Worm (Caenorhabditis elegans): ENCODE results near the gene enpp-1.
"Not testable (repeated sequence)": the region's sequence is repeated elsewhere in the genome, so short reads cannot be mapped to it uniquely, and the experiment has no call there.

enpp-1 gene

DNA sequence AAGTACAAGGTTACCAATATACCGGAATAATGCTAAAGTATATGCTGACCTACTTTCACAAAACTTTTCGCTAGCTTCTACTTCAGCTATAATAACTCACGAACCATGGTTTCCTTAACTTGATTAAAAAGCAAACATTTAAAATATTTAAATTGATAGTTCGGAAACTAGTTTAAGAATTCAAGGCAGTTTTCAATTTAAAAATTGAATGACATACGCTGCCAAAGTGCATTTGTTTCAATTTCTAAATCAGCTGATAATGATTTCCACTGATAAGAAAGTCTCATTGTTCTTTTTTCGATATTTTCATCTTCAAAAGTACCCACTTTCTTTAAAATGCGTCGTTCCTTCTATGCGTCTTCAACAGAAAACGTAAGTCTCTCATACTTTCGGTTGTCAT, at the start of gene enpp-1:
enpp-1 (plus strand) TSS at position 301 of the 400 bp plus-strand sequence.
- TF ChIP-seq med-1 (GFP tag; optimal IDR thresholded peaks at IDR 0.05; ENCODE audit: insufficient read depth); klf-2 (GFP tag; conservative IDR thresholded peaks at IDR 0.05); ztf-29 (GFP tag; IDR thresholded peaks at IDR 0.05): not testable (repeated sequence)

ce11 chrV:12082932-12083331, 48.3 kb upstream of the enpp-1 start, which contains the start of gene R07B7.10:
TSS of gene R07B7.10 (plus strand) at chrV:12083216.
- TF ChIP-seq ref-1 (GFP tag; conservative IDR thresholded peaks at IDR 0.05) (no peak), flt-1 (GFP tag; IDR thresholded peaks at IDR 0.05) (no peak), tab-1 (GFP tag; IDR thresholded peaks at IDR 0.05) (no peak), klf-2 (GFP tag; conservative IDR thresholded peaks at IDR 0.05) (no peak), ztf-23 (GFP tag; IDR thresholded peaks at IDR 0.05) (no peak), cog-1 (tag; optimal IDR thresholded peaks at IDR 0.05) (no peak), T22C8.4 (GFP tag; IDR thresholded peaks at IDR 0.05) (no peak), med-1 (GFP tag; optimal IDR thresholded peaks at IDR 0.05; ENCODE audit: insufficient read depth) (no peak), ztf-29 (GFP tag; IDR thresholded peaks at IDR 0.05) (no peak)

DNA sequence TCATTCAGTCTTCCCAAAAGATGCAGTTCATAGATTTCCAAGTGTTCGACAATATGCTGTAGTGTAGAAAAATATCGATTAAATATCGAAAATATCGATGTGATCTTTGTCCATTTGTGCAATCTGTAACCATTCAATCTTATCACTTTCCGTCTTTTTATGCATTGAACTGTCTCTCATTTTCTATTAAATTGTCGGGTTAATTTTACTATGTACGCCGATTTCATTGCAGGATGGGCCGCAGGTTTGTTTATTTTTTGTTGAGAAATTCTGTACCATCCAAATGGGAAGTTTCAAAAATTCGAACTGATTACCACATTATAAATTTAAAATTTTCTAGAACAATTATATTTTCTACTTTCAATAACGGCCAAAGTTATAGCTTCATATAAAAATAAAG, 47.0 kb upstream of the enpp-1 start, which contains the start of gene R07B7.8:
R07B7.8 (minus strand) TSS at position 101 of the 400 bp plus-strand sequence.
- TF ChIP-seq cog-1 (tag; optimal IDR thresholded peaks at IDR 0.05) = no peak
- TF ChIP-seq T22C8.4 (GFP tag; IDR thresholded peaks at IDR 0.05) = no peak
- TF ChIP-seq tab-1 (GFP tag; IDR thresholded peaks at IDR 0.05) = no peak
- no peak for TF ChIP-seq ztf-23 (GFP tag; IDR thresholded peaks at IDR 0.05)
- TF ChIP-seq med-1 (GFP tag; optimal IDR thresholded peaks at IDR 0.05; ENCODE audit: insufficient read depth) = no peak
- no peak for TF ChIP-seq ref-1 (GFP tag; conservative IDR thresholded peaks at IDR 0.05)
- TF ChIP-seq flt-1 (GFP tag; IDR thresholded peaks at IDR 0.05) = no peak
- no peak for TF ChIP-seq ztf-29 (GFP tag; IDR thresholded peaks at IDR 0.05)
- no peak for TF ChIP-seq klf-2 (GFP tag; conservative IDR thresholded peaks at IDR 0.05)

DNA sequence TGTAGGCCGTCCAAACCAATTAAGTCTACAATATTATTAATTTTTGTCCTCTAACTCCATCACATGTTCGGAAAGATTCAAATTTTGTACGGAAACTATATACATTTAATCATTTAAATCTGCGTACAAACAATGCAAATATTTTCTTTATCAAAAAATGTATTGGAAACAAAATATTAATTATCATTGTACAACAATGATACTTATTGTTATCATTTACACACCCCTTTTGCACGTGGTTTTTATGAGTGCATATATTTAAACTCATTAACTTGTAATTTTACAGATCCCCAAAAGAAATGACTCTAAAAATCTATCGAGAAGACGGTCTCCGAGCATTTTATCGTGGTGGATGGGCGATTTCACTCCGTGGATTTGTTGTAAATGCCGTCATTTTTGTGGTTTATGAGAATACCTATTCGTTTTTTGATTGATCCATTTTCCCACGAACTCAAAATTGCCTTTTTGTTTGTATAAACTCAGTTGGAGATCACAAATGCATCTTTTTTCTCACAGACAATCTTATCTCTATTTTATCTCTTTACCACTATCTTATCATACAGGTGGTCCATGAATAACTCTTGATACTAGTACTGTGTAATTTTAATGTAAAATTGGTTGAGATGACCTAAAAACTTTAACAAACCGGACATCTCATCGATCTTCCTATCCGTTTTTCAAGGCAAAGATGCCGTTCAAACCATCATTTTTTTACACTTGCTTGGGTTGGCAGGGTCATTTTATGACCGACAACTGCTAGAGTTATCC, 45.2 kb upstream of the enpp-1 start:
- no peak for TF ChIP-seq flt-1 (GFP tag; IDR thresholded peaks at IDR 0.05)
- TF ChIP-seq klf-2 (GFP tag; conservative IDR thresholded peaks at IDR 0.05) = no peak
- TF ChIP-seq tab-1 (GFP tag; IDR thresholded peaks at IDR 0.05) = no peak
- no peak for TF ChIP-seq ztf-23 (GFP tag; IDR thresholded peaks at IDR 0.05)
- no peak for TF ChIP-seq ztf-29 (GFP tag; IDR thresholded peaks at IDR 0.05)
- no peak for TF ChIP-seq cog-1 (tag; optimal IDR thresholded peaks at IDR 0.05)
- TF ChIP-seq ref-1 (GFP tag; conservative IDR thresholded peaks at IDR 0.05) = no peak
- TF ChIP-seq med-1 (GFP tag; optimal IDR thresholded peaks at IDR 0.05; ENCODE audit: insufficient read depth) = no peak
- TF ChIP-seq T22C8.4 (GFP tag; IDR thresholded peaks at IDR 0.05) = no peak

DNA sequence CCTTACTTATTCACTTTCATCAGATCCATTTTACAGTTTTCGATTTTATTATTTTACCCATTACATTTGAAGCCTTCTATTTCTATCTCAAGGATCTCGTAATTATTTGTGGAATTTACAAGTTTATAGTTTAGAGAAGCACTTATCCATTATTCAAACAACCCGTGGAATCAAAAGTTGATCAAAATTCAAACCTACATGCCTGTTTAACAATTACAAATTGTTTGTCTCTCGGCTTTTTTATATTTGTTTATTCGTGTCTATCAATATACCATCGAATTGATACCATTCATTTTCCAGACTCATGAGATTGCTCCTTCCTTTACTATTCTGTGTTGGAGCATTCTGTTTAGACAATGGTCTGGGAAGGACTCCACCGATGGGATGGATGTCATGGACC, 44.3 kb upstream of the enpp-1 start, which contains the start of gene gana-1:
gana-1 (plus strand) TSS at position 301 of the 400 bp plus-strand sequence.
- TF ChIP-seq ztf-23 (GFP tag; IDR thresholded peaks at IDR 0.05) (no peak), ztf-29 (GFP tag; IDR thresholded peaks at IDR 0.05) (no peak), T22C8.4 (GFP tag; IDR thresholded peaks at IDR 0.05) (no peak), med-1 (GFP tag; optimal IDR thresholded peaks at IDR 0.05; ENCODE audit: insufficient read depth) (no peak), tab-1 (GFP tag; IDR thresholded peaks at IDR 0.05) (no peak)

- TF ChIP-seq tab-1 (GFP tag; IDR thresholded peaks at IDR 0.05) (no peak), ref-1 (GFP tag; conservative IDR thresholded peaks at IDR 0.05) (no peak), flt-1 (GFP tag; IDR thresholded peaks at IDR 0.05) (no peak), med-1 (GFP tag; optimal IDR thresholded peaks at IDR 0.05; ENCODE audit: insufficient read depth) (no peak), klf-2 (GFP tag; conservative IDR thresholded peaks at IDR 0.05) (no peak), T22C8.4 (GFP tag; IDR thresholded peaks at IDR 0.05) (no peak), ztf-23 (GFP tag; IDR thresholded peaks at IDR 0.05) (no peak), cog-1 (tag; optimal IDR thresholded peaks at IDR 0.05) (no peak), ztf-29 (GFP tag; IDR thresholded peaks at IDR 0.05) (no peak)
Observed at ce11 chrV:12088773-12089172, 42.5 kb upstream of the enpp-1 start, which contains the start of gene R07B7.12. TSS of gene R07B7.12 (plus strand) at chrV:12089073.

DNA sequence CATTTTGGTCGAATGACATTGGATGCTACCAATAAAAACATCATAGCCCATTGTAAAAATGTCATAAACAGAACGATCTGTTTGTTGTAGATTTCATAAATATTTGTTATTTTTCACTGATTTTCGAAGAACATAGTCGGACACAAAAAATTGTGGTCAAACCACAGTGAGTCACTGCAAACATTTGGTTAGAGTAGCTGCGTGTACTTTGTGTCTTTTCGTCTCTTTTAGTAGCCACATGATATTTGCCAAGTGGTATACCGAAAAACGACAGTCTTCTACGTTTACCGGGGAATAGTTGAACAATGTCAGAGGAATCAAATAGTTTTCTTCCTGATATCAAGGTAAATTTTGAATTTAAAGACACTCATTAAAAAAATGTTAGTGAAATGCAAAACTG, 39.5 kb upstream of the enpp-1 start, which contains the start of gene nhr-206:
nhr-206 (plus strand) TSS at position 248 of the 400 bp plus-strand sequence.
- no peak for TF ChIP-seq tab-1 (GFP tag; IDR thresholded peaks at IDR 0.05)
- no peak for TF ChIP-seq ref-1 (GFP tag; conservative IDR thresholded peaks at IDR 0.05)
- no peak for TF ChIP-seq klf-2 (GFP tag; conservative IDR thresholded peaks at IDR 0.05)
- TF ChIP-seq med-1 (GFP tag; optimal IDR thresholded peaks at IDR 0.05; ENCODE audit: insufficient read depth) = no peak
- no peak for TF ChIP-seq ztf-29 (GFP tag; IDR thresholded peaks at IDR 0.05)
- TF ChIP-seq T22C8.4 (GFP tag; IDR thresholded peaks at IDR 0.05) = no peak
- no peak for TF ChIP-seq cog-1 (tag; optimal IDR thresholded peaks at IDR 0.05)
- TF ChIP-seq flt-1 (GFP tag; IDR thresholded peaks at IDR 0.05) = no peak
- no peak for TF ChIP-seq ztf-23 (GFP tag; IDR thresholded peaks at IDR 0.05)

- no peak for TF ChIP-seq ref-1 (GFP tag; conservative IDR thresholded peaks at IDR 0.05)
- no peak for TF ChIP-seq ztf-29 (GFP tag; IDR thresholded peaks at IDR 0.05)
- TF ChIP-seq flt-1 (GFP tag; IDR thresholded peaks at IDR 0.05) = no peak
- no peak for TF ChIP-seq cog-1 (tag; optimal IDR thresholded peaks at IDR 0.05)
- no peak for TF ChIP-seq T22C8.4 (GFP tag; IDR thresholded peaks at IDR 0.05)
- no peak for TF ChIP-seq tab-1 (GFP tag; IDR thresholded peaks at IDR 0.05)
- TF ChIP-seq ztf-23 (GFP tag; IDR thresholded peaks at IDR 0.05) = no peak
- TF ChIP-seq med-1 (GFP tag; optimal IDR thresholded peaks at IDR 0.05; ENCODE audit: insufficient read depth) = no peak
- TF ChIP-seq klf-2 (GFP tag; conservative IDR thresholded peaks at IDR 0.05) = no peak
Observed at ce11 chrV:12094030-12094429, 37.2 kb upstream of the enpp-1 start, which contains the start of gene nhr-208. TSS of gene nhr-208 (plus strand) at chrV:12094317.

DNA sequence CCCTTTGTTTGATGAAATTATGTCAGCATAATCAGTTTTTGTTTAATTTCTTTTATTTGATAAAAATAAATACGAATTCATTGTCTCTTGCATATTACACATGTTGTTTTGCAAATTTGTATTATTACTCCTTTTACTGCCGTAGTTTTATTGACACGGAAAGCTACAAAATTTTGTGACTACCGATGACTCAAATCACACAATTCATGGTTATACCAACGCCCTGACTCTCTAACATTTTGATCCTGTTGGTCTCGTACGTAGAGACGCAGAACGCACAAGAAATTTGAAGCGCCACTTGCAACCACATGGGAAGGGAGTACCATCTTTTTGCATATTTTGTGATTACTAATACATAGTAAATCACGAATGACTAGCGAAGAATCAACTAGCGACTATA, 35.4 kb upstream of the enpp-1 start, which contains the start of gene nhr-207:
nhr-207 (plus strand) TSS at position 282 of the 400 bp plus-strand sequence.
- TF ChIP-seq klf-2 (GFP tag; conservative IDR thresholded peaks at IDR 0.05) = no peak
- no peak for TF ChIP-seq ref-1 (GFP tag; conservative IDR thresholded peaks at IDR 0.05)
- TF ChIP-seq ztf-29 (GFP tag; IDR thresholded peaks at IDR 0.05) = no peak
- no peak for TF ChIP-seq tab-1 (GFP tag; IDR thresholded peaks at IDR 0.05)
- TF ChIP-seq ztf-23 (GFP tag; IDR thresholded peaks at IDR 0.05) = no peak
- TF ChIP-seq T22C8.4 (GFP tag; IDR thresholded peaks at IDR 0.05) = no peak
- no peak for TF ChIP-seq med-1 (GFP tag; optimal IDR thresholded peaks at IDR 0.05; ENCODE audit: insufficient read depth)
- TF ChIP-seq flt-1 (GFP tag; IDR thresholded peaks at IDR 0.05) = no peak
- no peak for TF ChIP-seq cog-1 (tag; optimal IDR thresholded peaks at IDR 0.05)
